Fruit fly (Drosophila melanogaster): Measurements from ENCODE around the gene CG4907.
A peak's percentile ranks its signal among the peaks of the same experiment; 100 is the strongest.

Gene CG4907

DNA sequence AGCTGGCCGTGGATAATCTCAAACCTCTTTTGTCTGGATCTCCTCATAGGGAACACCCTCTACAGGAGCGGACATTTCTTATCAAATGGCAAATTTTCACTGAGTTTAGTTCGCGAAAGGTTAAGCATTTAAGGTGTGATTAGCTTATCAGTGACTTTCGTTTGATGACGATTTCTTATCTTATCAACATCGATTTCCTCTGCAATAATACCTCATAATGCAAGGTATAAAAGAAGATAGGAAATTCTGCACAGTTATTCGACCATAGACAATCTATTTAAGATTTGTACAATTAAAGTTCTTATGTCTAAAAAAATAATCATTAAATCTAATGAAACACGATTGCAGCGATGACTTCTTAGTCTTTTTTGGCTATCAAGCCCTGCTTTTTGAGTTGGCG lies 23.2 kb upstream of the CG4907 start, which contains the start of gene Takl2:
Gene Takl2 (minus strand): TSS at position 101 of the 400 bp plus-strand sequence.
- no peak for TF ChIP-seq CG17801 (GFP tag; optimal IDR thresholded peaks at IDR 0.05; ENCODE audit: partially characterized antibody)

DNA sequence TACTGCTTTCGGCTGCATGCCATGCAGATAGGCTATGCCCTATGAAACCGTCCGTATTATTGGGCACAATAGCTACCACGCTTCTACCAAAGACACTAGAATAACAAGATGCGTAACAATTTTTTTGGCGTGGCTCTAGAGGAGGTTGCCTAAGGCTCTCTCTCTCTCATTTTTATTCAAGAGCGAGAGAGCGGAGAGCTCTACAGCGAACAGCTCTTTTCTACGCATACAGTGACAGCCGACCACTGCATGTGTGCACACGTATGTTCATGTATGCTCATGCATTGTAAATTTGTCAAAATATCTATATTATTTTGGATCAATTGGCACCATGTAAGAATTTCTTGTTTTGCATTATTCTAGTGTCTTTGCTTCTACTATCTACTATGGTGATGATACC lies 22.4 kb upstream of the CG4907 start:
- no peak for TF ChIP-seq CG17801 (GFP tag; optimal IDR thresholded peaks at IDR 0.05; ENCODE audit: partially characterized antibody)

dm6 chr3R:22727857-22728256 lies 17.3 kb upstream of the CG4907 start:
- no peak for TF ChIP-seq CG17801 (GFP tag; optimal IDR thresholded peaks at IDR 0.05; ENCODE audit: partially characterized antibody)

DNA sequence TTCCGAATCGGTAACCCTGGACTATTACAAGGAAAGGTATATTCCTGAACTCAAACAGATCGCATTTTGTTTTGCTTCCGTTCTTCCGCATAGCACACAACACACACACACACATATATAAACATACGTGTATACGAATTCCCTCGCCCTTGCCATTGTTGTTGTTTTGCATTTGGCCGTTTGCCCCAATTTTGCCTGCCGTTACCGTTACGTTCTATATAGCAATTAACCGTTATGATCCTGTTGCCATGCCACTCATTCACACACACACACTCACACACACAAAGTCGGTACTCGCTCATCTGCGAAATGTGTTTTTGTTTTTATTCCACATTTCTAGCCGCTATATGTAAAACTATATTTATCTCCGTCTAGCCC lies 16.9 kb upstream of the CG4907 start:
- TF ChIP-seq CG17801 (GFP tag; optimal IDR thresholded peaks at IDR 0.05; ENCODE audit: partially characterized antibody) = no peak

DNA sequence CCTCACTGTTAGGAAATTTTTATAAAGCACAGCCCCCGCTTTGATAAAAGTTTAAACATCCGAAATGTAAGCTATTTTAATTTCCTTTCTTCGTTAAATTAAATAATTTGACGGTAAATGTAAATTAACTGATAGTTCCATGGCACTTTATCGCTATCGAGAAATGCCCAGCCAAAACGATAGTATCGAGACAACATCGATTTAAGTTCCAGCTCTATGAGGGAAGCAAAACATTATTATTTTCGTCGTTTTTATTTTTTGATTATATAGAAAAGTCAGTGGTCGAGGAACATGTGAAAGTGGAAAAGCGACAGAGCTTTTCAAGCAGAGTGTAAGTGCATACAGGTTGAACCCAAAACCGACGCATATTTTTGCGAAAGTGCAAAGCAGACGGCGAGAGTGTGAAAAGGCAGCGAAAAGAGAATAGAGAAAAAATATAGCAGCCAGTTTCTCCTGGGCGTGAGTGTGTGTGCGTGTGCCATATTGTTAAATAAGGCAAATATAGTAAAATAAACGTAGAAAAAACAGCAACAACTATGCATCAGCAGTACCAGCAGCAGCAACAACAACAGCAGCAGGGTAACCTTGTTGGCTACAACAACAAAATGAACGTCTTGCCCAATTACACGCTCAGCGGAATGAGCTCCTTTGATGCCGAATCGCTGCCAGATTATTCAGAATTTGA lies 16.4 kb upstream of the CG4907 start, which contains the start of gene CG45049:
Gene CG45049 (plus strand): TSS at position 197 of the 685 bp plus-strand sequence.
- TF ChIP-seq CG17801 (GFP tag; optimal IDR thresholded peaks at IDR 0.05; ENCODE audit: partially characterized antibody) = no peak

DNA sequence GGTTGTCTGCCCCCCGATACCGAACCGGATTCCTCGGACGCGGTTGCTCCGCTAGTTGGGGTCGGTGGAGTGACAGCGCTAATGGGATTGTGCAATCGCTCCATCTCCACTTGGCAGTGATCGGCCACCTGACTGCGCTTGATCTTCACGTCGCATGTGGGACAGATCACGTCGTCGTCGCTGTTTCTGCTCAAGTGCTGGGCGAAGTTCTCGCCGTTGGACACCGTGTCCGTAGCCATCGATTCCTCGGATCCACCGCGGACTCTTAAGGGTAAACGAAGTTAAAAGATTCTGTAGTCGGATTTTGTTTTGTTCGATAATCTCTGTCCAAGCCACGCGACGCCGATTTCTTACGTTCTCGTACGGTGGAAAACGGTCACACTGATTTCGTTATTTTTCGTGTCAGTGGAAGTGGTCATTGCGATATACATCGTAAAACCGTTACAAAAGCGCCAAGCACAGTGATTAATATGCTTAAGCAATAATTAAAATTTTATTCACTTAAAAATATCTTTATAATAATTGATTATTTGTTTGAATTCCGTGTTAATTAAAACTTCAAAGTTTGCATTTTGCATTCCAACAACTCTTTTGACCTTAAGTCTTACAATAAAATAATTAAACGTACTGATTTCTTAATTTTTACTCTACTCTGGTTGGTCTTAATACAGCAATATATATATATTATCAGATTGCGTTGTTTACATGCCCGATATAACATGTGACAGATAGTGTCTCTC lies 15.6 kb upstream of the CG4907 start, which contains the start of gene RNF220:
Gene RNF220 (minus strand): TSS at position 384 of the 740 bp plus-strand sequence.
- TF ChIP-seq CG17801 (GFP tag; optimal IDR thresholded peaks at IDR 0.05; ENCODE audit: partially characterized antibody) = no peak

DNA sequence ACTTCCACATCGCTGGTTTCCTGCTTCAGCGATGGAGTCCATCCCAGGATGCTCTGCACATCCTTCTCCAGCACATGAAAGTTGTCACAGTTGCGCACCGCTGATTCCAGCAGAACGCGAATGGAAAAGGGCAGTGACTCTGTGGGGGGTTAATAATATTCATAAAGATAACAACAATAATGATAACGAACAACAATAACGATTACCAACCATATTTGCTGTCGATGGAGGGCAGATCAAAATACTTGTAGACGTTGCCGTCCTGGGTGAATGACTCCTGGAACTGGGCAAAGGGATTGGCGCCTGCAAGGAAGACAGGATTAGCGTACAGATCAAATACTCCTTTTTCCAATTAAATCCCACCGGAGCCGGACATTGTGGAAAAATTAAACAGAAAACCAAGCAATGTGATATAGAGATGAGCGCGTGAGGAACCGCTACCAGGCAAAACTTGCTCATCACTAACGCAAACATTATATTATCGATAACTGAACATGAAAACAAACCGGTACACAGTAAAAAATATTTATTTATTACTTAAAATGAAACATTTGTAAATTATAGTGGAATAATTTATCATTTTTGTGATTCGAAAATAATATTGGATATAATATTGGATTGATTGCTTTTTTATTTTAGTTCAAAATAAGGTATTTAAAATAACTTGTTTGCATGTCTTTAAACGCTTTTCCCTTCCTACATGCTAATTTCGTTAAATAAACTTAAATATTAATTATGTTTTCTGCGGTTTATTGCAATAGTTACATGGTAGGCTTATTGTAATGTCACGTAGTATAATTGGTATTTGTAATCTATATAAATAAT lies 13.8 kb upstream of the CG4907 start, which contains the start of gene Irp-1A:
Gene Irp-1A (minus strand): TSS at position 439 of the 825 bp plus-strand sequence.
- TF ChIP-seq CG17801 (GFP tag; optimal IDR thresholded peaks at IDR 0.05; ENCODE audit: partially characterized antibody) = peak; percentile 66

DNA sequence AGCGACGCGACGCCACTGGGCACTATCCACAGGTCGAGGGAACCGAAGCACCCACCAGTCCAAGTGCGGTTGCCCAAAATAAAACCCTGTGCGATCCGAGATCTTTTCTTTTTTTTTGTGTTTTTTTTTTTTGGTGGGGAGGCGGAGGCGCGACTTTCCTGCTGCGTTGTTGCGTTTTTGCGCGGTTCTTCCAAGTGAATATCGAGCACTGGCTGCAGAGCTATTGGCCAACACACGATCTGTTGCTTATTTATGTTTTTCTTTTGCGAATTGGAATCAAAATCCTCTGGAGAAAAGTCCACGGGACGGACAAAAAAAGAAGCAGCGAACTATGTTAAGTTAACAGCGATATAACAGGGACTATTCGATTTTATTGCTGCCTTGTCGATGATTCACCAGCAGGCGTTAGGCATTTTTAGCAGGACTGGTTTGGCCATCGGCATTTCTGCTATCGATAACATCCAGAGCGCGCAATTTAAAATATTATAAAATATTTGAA lies 10.3 kb upstream of the CG4907 start, which contains the start of gene wge:
Gene wge (minus strand): TSS at position 343 of the 499 bp plus-strand sequence.
- peak; percentile 57 for TF ChIP-seq CG17801 (GFP tag; optimal IDR thresholded peaks at IDR 0.05; ENCODE audit: partially characterized antibody)

- TF ChIP-seq CG17801 (GFP tag; optimal IDR thresholded peaks at IDR 0.05; ENCODE audit: partially characterized antibody) = no peak
Measured at dm6 chr3R:22719607-22719949, 9.0 kb upstream of the CG4907 start.

- no peak for TF ChIP-seq CG17801 (GFP tag; optimal IDR thresholded peaks at IDR 0.05; ENCODE audit: partially characterized antibody)
Measured at dm6 chr3R:22718937-22719606, 8.5 kb upstream of the CG4907 start.

- no peak for TF ChIP-seq CG17801 (GFP tag; optimal IDR thresholded peaks at IDR 0.05; ENCODE audit: partially characterized antibody)
Measured at dm6 chr3R:22718401-22718800, 7.8 kb upstream of the CG4907 start.

- TF ChIP-seq CG17801 (GFP tag; optimal IDR thresholded peaks at IDR 0.05; ENCODE audit: partially characterized antibody) = no peak
Measured at dm6 chr3R:22717863-22718262, 7.3 kb upstream of the CG4907 start.

dm6 chr3R:22707178-22707577 lies 3.4 kb downstream of the CG4907 start, which contains the start of gene CG13842:
TSS of gene CG13842 (minus strand) at chr3R:22707278.
- no peak for TF ChIP-seq CG17801 (GFP tag; optimal IDR thresholded peaks at IDR 0.05; ENCODE audit: partially characterized antibody)

DNA sequence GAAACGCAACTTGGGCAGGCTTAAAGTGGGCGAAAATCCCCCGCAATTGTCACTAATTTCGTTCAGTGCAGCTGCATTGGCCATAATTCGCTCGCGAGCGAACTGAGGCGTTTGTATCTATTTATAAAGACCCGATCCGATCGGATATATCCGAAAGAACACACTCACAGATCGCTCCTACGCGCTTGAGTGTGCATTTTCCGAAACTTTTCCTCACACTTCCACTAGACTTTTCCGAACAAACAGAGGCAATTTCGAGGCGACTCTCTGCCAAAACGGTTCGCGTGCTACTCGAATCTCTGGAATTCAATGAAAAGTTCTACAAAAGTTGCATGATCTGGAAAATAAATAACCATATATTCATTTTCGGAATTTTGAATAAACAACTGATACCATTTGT lies 8.8 kb downstream of the CG4907 start, which contains the start of the genes CG6972 and CCAP:
Gene CG6972 (plus strand): TSS at position 215 of the 400 bp plus-strand sequence.
Gene CCAP (minus strand): TSS at position 292 of the 400 bp plus-strand sequence.
- no peak for TF ChIP-seq CG17801 (GFP tag; optimal IDR thresholded peaks at IDR 0.05; ENCODE audit: partially characterized antibody)
